Worm (Caenorhabditis elegans) whole organism, L2 larva: ENCODE results near the gene cut-6.

ENCODE experiments used
- aly-2 ChIP-seq: fragments of 150-350 bp; optimal IDR thresholded peaks from 2 replicates; lab custom pipeline; 2014; ENCODE audit warnings: missing biosample characterization, missing genetic modification characterization
- ama-1 ChIP-seq: fragments of 150-350 bp; optimal IDR thresholded peaks from 2 replicates; lab custom pipeline; 2018; ENCODE audit warnings: inconsistent platforms
- ceh-82 ChIP-seq: fragments of 150-350 bp; optimal IDR thresholded peaks from 2 replicates; lab custom pipeline; 2014; ENCODE audit warnings: missing biosample characterization, missing genetic modification characterization
- dmd-4 ChIP-seq: sonication (generic microtip); optimal IDR thresholded peaks from 2 replicates; lab custom pipeline; 2017; ENCODE audit warnings: missing biosample characterization, missing genetic modification characterization
- lsy-2 ChIP-seq, 2 experiments: fragments of 150-350 bp in 1 of 2; sonication (generic microtip) in 1 of 2; optimal IDR thresholded peaks; 2 replicates each; lab custom pipeline; 2014 to 2017; ENCODE audit warnings: missing biosample characterization in 2 of 2, missing genetic modification characterization in 2 of 2
- mab-5 ChIP-seq: fragments of 150-350 bp; optimal IDR thresholded peaks from 2 replicates; lab custom pipeline; 2014; ENCODE audit warnings: missing biosample characterization, missing genetic modification characterization
- nhr-11 ChIP-seq: fragments of 150-350 bp; optimal IDR thresholded peaks from 2 replicates; lab custom pipeline; 2014; ENCODE audit warnings: missing biosample characterization, missing genetic modification characterization
- nhr-12 ChIP-seq: fragments of 150-350 bp; optimal IDR thresholded peaks from 2 replicates; lab custom pipeline; 2014; ENCODE audit warnings: missing biosample characterization, missing genetic modification characterization
- nhr-237 ChIP-seq: fragments of 150-350 bp; optimal IDR thresholded peaks from 2 replicates; lab custom pipeline; 2014; ENCODE audit warnings: missing biosample characterization, missing genetic modification characterization
- nhr-77 ChIP-seq: fragments of 150-350 bp; optimal IDR thresholded peaks from 2 replicates; lab custom pipeline; 2014; ENCODE audit warnings: missing biosample characterization, missing genetic modification characterization
- unc-62 ChIP-seq: fragments of 150-350 bp; optimal IDR thresholded peaks from 2 replicates; lab custom pipeline; 2014; ENCODE audit warnings: missing biosample characterization, missing genetic modification reagents, missing genetic modification characterization
- ztf-11 ChIP-seq: sonication (generic microtip); optimal IDR thresholded peaks from 2 replicates; lab custom pipeline; 2017; ENCODE audit warnings: missing biosample characterization, missing genetic modification characterization

ce11 chrIII:10867086-10867485 is 44.2 kb upstream of the cut-6 start:
- TF ChIP-seq lsy-2 (tag; optimal IDR thresholded peaks at IDR 0.05; lab: Kevin White, UChicago) (no peak), unc-62 (GFP tag; lab: Kevin White, UChicago) (no peak), nhr-237 (tag; lab: Kevin White, UChicago) (no peak), aly-2 (tag; lab: Kevin White, UChicago) (no peak), ztf-11 (tag; lab: Kevin White, UChicago) (no peak), mab-5 (tag; lab: Kevin White, UChicago) (no peak), ama-1 (lab: Kevin White, UChicago) (no peak), nhr-12 (no peak), dmd-4 (tag; lab: Kevin White, UChicago) (no peak), nhr-77 (no peak), nhr-11 (tag; lab: Kevin White, UChicago) (no peak), ceh-82 (no peak)
